2 fruit fly cellular contexts compared by ENCODE assay signal in the genomic region with DNA sequence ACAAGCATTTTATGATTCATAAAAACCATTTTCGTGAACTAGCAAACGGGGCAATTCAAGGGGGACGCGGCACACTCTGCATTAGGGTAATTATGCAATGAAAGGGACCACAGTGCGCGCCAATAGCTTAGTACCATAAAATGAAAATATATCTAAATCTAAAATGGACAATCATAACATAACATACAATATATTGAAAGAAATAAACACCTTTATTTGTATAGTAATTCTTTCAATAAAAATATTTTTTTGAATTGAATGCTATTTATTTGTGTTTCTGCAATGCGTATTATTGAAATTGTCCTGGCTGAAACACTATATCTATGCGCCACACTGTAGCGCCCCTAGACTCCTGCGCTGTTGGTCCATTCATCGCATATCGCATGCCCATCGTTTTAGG.
TF ChIP-seq lines count a peak whose summit lies in the region.

No protein-coding gene starts in this region.

TF ChIP-seq in whole organism, embryonic, 481 proteins besides CTCF, POLR2A, EP300 and RAD21 (continued from another document and continues in another):
- TF ChIP-seq CG10462 (GFP tag; optimal IDR thresholded peaks at IDR 0.05; lab: Kevin White, UChicago) (no peak), zen (tag; optimal IDR thresholded peaks at IDR 0.05; lab: Kevin White, UChicago) (peak; percentile 3), CG2116 (GFP tag; optimal IDR thresholded peaks at IDR 0.05; lab: Kevin White, UChicago) (no peak), CG7372 (GFP tag; IDR thresholded peaks at IDR 0.05; lab: Robert Waterston, UW) (no peak), run (tag; optimal IDR thresholded peaks at IDR 0.05; lab: Kevin White, UChicago) (no peak), Camta (GFP tag; optimal IDR thresholded peaks at IDR 0.05; lab: Kevin White, UChicago) (no peak), CG8924 (tag; optimal IDR thresholded peaks at IDR 0.05; lab: Kevin White, UChicago) (no peak), bbx (GFP tag; IDR thresholded peaks at IDR 0.05; lab: Robert Waterston, UW; ENCODE audit: partially characterized antibody) (no peak), Doc3 (GFP tag; IDR thresholded peaks at IDR 0.05; lab: Robert Waterston, UW; ENCODE audit: partially characterized antibody) (no peak), CG31441 (GFP tag; IDR thresholded peaks at IDR 0.05; lab: Robert Waterston, UW) (peak; percentile 36; the same call in 1 of the 2 replicates), Ets65A (GFP tag; lab: Kevin White, UChicago) (peak; percentile 12), CG43689 (GFP tag; IDR thresholded peaks at IDR 0.05; lab: Robert Waterston, UW) (no peak), ase (GFP tag; IDR thresholded peaks at IDR 0.05; lab: Robert Waterston, UW) (no peak), Hr3 (GFP tag; optimal IDR thresholded peaks at IDR 0.05; lab: Kevin White, UChicago) (no peak), trh (GFP tag; optimal IDR thresholded peaks at IDR 0.05; lab: Kevin White, UChicago) (no peak), Oaz (GFP tag; IDR thresholded peaks at IDR 0.05; lab: Robert Waterston, UW) (no peak), trem (tag; optimal IDR thresholded peaks at IDR 0.05; lab: Kevin White, UChicago) (no peak), CG7839 (tag; optimal IDR thresholded peaks at IDR 0.05; lab: Kevin White, UChicago) (peak; percentile 30), Ets97D (GFP tag; optimal IDR thresholded peaks at IDR 0.05; lab: Kevin White, UChicago) (no peak), jing (GFP tag; optimal IDR thresholded peaks at IDR 0.05; lab: Kevin White, UChicago) (no peak), Usf (GFP tag; optimal IDR thresholded peaks at IDR 0.05; lab: Kevin White, UChicago) (no peak), Atf3 (GFP tag; optimal IDR thresholded peaks at IDR 0.05; lab: Kevin White, UChicago) (no peak), CG8765 (GFP tag; IDR thresholded peaks at IDR 0.05; lab: Robert Waterston, UW) (no peak), ERR (GFP tag; optimal IDR thresholded peaks at IDR 0.05; lab: Kevin White, UChicago) (no peak), CG4707 (GFP tag; optimal IDR thresholded peaks at IDR 0.05; lab: Kevin White, UChicago) (no peak), CG2678 (tag; optimal IDR thresholded peaks at IDR 0.05; lab: Kevin White, UChicago) (no peak), CG8359 (GFP tag; optimal IDR thresholded peaks at IDR 0.05; lab: Kevin White, UChicago; ENCODE audit: borderline replicate concordance) (no peak), CG12236 (GFP tag; optimal IDR thresholded peaks at IDR 0.05; lab: Kevin White, UChicago) (no peak), CG1603 (tag; optimal IDR thresholded peaks at IDR 0.05; lab: Kevin White, UChicago) (peak; percentile 41), H15 (GFP tag; IDR thresholded peaks at IDR 0.05; lab: Robert Waterston, UW) (no peak), Neu2 (GFP tag; optimal IDR thresholded peaks at IDR 0.05; lab: Kevin White, UChicago; ENCODE audit: borderline replicate concordance) (no peak), inv (GFP tag; IDR thresholded peaks at IDR 0.05; lab: Robert Waterston, UW; ENCODE audit: partially characterized antibody) (no peak), CG6813 (GFP tag; optimal IDR thresholded peaks at IDR 0.05; lab: Kevin White, UChicago) (no peak), CG3847 (GFP tag; IDR thresholded peaks at IDR 0.05; lab: Robert Waterston, UW) (no peak), Tbp (GFP tag; optimal IDR thresholded peaks at IDR 0.05; lab: Kevin White, UChicago) (no peak), az2 (GFP tag; optimal IDR thresholded peaks at IDR 0.05; lab: Kevin White, UChicago) (peak; percentile 4), klu (GFP tag; IDR thresholded peaks at IDR 0.05; lab: Robert Waterston, UW) (no peak), CG11560 (tag; IDR thresholded peaks at IDR 0.05; lab: Robert Waterston, UW) (no peak), CG31365 (tag; optimal IDR thresholded peaks at IDR 0.05; lab: Kevin White, UChicago) (no peak), Sox100B (GFP tag; optimal IDR thresholded peaks at IDR 0.05; lab: Kevin White, UChicago) (no peak), Bdp1 (GFP tag; optimal IDR thresholded peaks at IDR 0.05; lab: Kevin White, UChicago) (no peak), nerfin-2 (GFP tag; IDR thresholded peaks at IDR 0.05; lab: Robert Waterston, UW; ENCODE audit: partially characterized antibody) (no peak), unc-4 (GFP tag; IDR thresholded peaks at IDR 0.05; lab: Robert Waterston, UW; ENCODE audit: partially characterized antibody) (no peak), Kr (GFP tag; optimal IDR thresholded peaks at IDR 0.05; lab: Kevin White, UChicago) (no peak), kni (GFP tag; optimal IDR thresholded peaks at IDR 0.05; lab: Kevin White, UChicago) (no peak), CG11504 (tag; optimal IDR thresholded peaks at IDR 0.05; lab: Kevin White, UChicago) (peak; percentile 19), CG15269 (tag; optimal IDR thresholded peaks at IDR 0.05; lab: Kevin White, UChicago) (no peak), CG11456 (GFP tag; IDR thresholded peaks at IDR 0.05; lab: Robert Waterston, UW) (no peak), fd96Cb (tag; optimal IDR thresholded peaks at IDR 0.05; lab: Kevin White, UChicago) (peak; percentile 11), CG9215 (GFP tag; IDR thresholded peaks at IDR 0.05; lab: Robert Waterston, UW) (no peak), CG15479 (GFP tag; optimal IDR thresholded peaks at IDR 0.05; lab: Kevin White, UChicago) (no peak), CG11696 (GFP tag; IDR thresholded peaks at IDR 0.05; lab: Robert Waterston, UW) (peak; percentile 82), CG6854 (GFP tag; optimal IDR thresholded peaks at IDR 0.05; lab: Kevin White, UChicago) (no peak), sr (GFP tag; IDR thresholded peaks at IDR 0.05; lab: Robert Waterston, UW) (no peak), CG12659 (GFP tag; optimal IDR thresholded peaks at IDR 0.05; lab: Kevin White, UChicago) (no peak), CHES-1-like (GFP tag; optimal IDR thresholded peaks at IDR 0.05; lab: Kevin White, UChicago) (no peak), Hmx (GFP tag; optimal IDR thresholded peaks at IDR 0.05; lab: Kevin White, UChicago) (no peak), hb (GFP tag; IDR thresholded peaks at IDR 0.05; lab: Robert Waterston, UW; ENCODE audit: partially characterized antibody) (no peak), bowl (GFP tag; IDR thresholded peaks at IDR 0.05; lab: Robert Waterston, UW) (no peak), lilli (GFP tag; optimal IDR thresholded peaks at IDR 0.05; lab: Kevin White, UChicago) (peak; percentile 2), CG8478 (optimal IDR thresholded peaks at IDR 0.05; lab: Kevin White, UChicago) (no peak), Eip74EF (GFP tag; optimal IDR thresholded peaks at IDR 0.05; lab: Kevin White, UChicago) (no peak), CG4424 (GFP tag; optimal IDR thresholded peaks at IDR 0.05; lab: Kevin White, UChicago) (no peak), CrebB (tag; optimal IDR thresholded peaks at IDR 0.05; lab: Kevin White, UChicago) (no peak), nmo (GFP tag; optimal IDR thresholded peaks at IDR 0.05; lab: Kevin White, UChicago) (peak; percentile 7), CG3995 (GFP tag; optimal IDR thresholded peaks at IDR 0.05; lab: Kevin White, UChicago) (no peak)

TF ChIP-seq in whole organism, prepupa, 60 proteins besides CTCF, POLR2A, EP300 and RAD21 (continued from another document):
- TF ChIP-seq Sox14 (GFP tag; optimal IDR thresholded peaks at IDR 0.05; lab: Kevin White, UChicago) = no peak
- TF ChIP-seq acj6 (GFP tag; optimal IDR thresholded peaks at IDR 0.05; lab: Kevin White, UChicago) = no peak
- TF ChIP-seq CG8319 (GFP tag; optimal IDR thresholded peaks at IDR 0.05; lab: Kevin White, UChicago) = no peak
- TF ChIP-seq eg (GFP tag; IDR thresholded peaks at IDR 0.05; lab: Robert Waterston, UW) = 0 out of 3 replicates have a peak, but pooled peaks have one; percentile 6
- peak; percentile 5 for TF ChIP-seq svp (GFP tag; lab: Kevin White, UChicago)
- peak; percentile 1 for TF ChIP-seq topi (GFP tag; optimal IDR thresholded peaks at IDR 0.05; lab: Kevin White, UChicago)
- no peak for TF ChIP-seq salr (GFP tag; optimal IDR thresholded peaks at IDR 0.05; lab: Kevin White, UChicago)
- TF ChIP-seq CG10669 (GFP tag; optimal IDR thresholded peaks at IDR 0.05; lab: Kevin White, UChicago) = peak; percentile 5
- TF ChIP-seq esn (GFP tag; optimal IDR thresholded peaks at IDR 0.05; lab: Kevin White, UChicago) = no peak
- no peak for TF ChIP-seq Eip93F (GFP tag; optimal IDR thresholded peaks at IDR 0.05; lab: Kevin White, UChicago)
- TF ChIP-seq CG7368 (GFP tag; optimal IDR thresholded peaks at IDR 0.05; lab: Kevin White, UChicago) = no peak
- TF ChIP-seq Sox15 (GFP tag; optimal IDR thresholded peaks at IDR 0.05; lab: Kevin White, UChicago) = no peak
- TF ChIP-seq CG15336 (GFP tag; IDR thresholded peaks at IDR 0.05; lab: Robert Waterston, UW) = no peak
- TF ChIP-seq Hr39 (GFP tag; optimal IDR thresholded peaks at IDR 0.05; lab: Kevin White, UChicago) = no peak
